Worm (Caenorhabditis elegans) whole organism, young adult: ENCODE data around the gene srh-131.
"Not testable (repeated sequence)": the region's sequence is repeated elsewhere in the genome, so short reads cannot be mapped to it uniquely, and the experiment has no call there.

Experiments used
- F49E8.2 ChIP-seq: sonication (generic microtip); optimal IDR thresholded peaks from 3 replicates; lab custom pipeline; 2017; ENCODE audit warnings: missing genetic modification characterization, mild to moderate bottlenecking, missing compliant biosample characterization, antibody characterized with exemption, moderate library complexity; ENCODE audit not compliant: insufficient read depth
- K12H6.12 ChIP-seq: fragments of 200-800 bp; sonication (Bioruptor generic); optimal IDR thresholded peaks from 2 replicates; lab custom pipeline; 2018; ENCODE audit warnings: mild to moderate bottlenecking, missing genetic modification characterization, missing compliant biosample characterization
- attf-5 ChIP-seq: fragments of 200-800 bp; sonication (Bioruptor generic); optimal IDR thresholded peaks from 2 replicates; lab custom pipeline; 2018; ENCODE audit warnings: mild to moderate bottlenecking, missing genetic modification characterization, missing compliant biosample characterization
- dox-1 ChIP-seq: fragments of 200-800 bp; sonication (Bioruptor generic); IDR thresholded peaks from 2 replicates; pipeline ENCODE4 v1.3.6; 2022; ENCODE audit warnings: missing genetic modification reagents, missing genetic modification characterization, missing compliant biosample characterization
- dpl-1 ChIP-seq: fragments of 150-350 bp; optimal IDR thresholded peaks from 2 replicates; lab custom pipeline; 2014; ENCODE audit warnings: missing biosample characterization, missing genetic modification reagents, missing genetic modification characterization
- him-1 ChIP-seq: sonication (generic microtip); optimal IDR thresholded peaks from 2 replicates; lab custom pipeline; 2016; ENCODE audit warnings: missing genotype, missing genetic modification reagents, missing genetic modification characterization, missing compliant biosample characterization
- madf-10 ChIP-seq: sonication (generic microtip); optimal IDR thresholded peaks from 2 replicates; lab custom pipeline; 2016; ENCODE audit warnings: mild to moderate bottlenecking, missing genetic modification characterization, missing compliant biosample characterization
- pbrm-1 ChIP-seq: fragments of 200-800 bp; sonication (Bioruptor generic); IDR thresholded peaks from 2 replicates; pipeline ENCODE4 v1.3.6; 2022; ENCODE audit warnings: missing genetic modification reagents, missing genetic modification characterization, missing compliant biosample characterization
- rcor-1 ChIP-seq: fragments of 200-800 bp; sonication (Bioruptor generic); IDR thresholded peaks from 2 replicates; pipeline ENCODE4 v1.3.6; 2022; ENCODE audit warnings: missing genetic modification reagents, missing genetic modification characterization, missing compliant biosample characterization
- unc-62 ChIP-seq: fragments of 150-350 bp; optimal IDR thresholded peaks from 2 replicates; lab custom pipeline; 2014; ENCODE audit warnings: missing biosample characterization, missing genetic modification reagents, missing genetic modification characterization
- ztf-18 ChIP-seq: sonication (generic microtip); optimal IDR thresholded peaks from 2 replicates; lab custom pipeline; 2016; ENCODE audit warnings: missing genotype, mild to moderate bottlenecking, missing genetic modification characterization, missing compliant biosample characterization

DNA sequence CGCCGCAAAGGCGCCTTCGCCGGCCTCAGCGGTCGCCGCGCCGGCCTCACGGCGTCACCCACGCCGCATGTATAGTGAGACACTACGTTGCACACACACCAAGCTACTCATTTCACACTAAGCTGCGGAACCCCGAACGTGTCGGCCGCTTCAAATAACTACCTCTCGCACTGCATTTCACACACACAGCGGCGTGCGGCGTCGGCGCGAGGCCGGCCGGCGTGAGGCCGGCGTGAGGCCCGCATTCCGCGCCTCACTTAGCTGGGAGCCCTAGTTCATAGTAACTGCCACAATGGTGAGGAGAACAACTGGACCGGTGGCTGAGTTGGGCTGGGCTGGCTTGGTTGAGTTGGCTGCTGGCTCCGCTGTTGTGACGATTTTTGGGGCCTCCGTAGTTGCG, 16.8 kb downstream of the srh-131 start:
- not testable (repeated sequence) for TF ChIP-seq rcor-1; K12H6.12 (tag; lab: Kevin White, UChicago); F49E8.2; ztf-18; attf-5 (GFP tag; lab: Kevin White, UChicago); him-1 (tag; lab: Kevin White, UChicago); madf-10 (tag; lab: Kevin White, UChicago); unc-62 (GFP tag; lab: Kevin White, UChicago); dpl-1 (GFP tag; lab: Kevin White, UChicago)
- TF ChIP-seq dox-1 (GFP tag; lab: Robert Waterston, UW) = peak; percentile 39; the same call in 1 of the 2 replicates
- 0 out of 2 replicates have a peak, but pooled peaks have one; percentile 20 for TF ChIP-seq pbrm-1 (GFP tag; lab: Robert Waterston, UW)
